Fruit fly (Drosophila melanogaster) Kc167 (cell line): ENCODE data around the gene CG15019.

Source experiments
- Myc ChIP-seq: fragments of >200 bp; optimal IDR thresholded peaks from 2 replicates; lab custom pipeline; 2017; ENCODE audit warnings: missing external identifiers
- Sin3A ChIP-seq: fragments of >200 bp; optimal IDR thresholded peaks from 2 replicates; lab custom pipeline; 2018; ENCODE audit warnings: missing external identifiers
- h ChIP-seq: fragments of >200 bp; optimal IDR thresholded peaks from 3 replicates; lab custom pipeline; 2018; ENCODE audit warnings: missing external identifiers
- insv ChIP-seq: fragments of >200 bp; optimal IDR thresholded peaks from 3 replicates; lab custom pipeline; 2018; ENCODE audit warnings: missing external identifiers
- psq ChIP-seq: fragments of >200 bp; optimal IDR thresholded peaks from 2 replicates; lab custom pipeline; 2017; ENCODE audit warnings: missing external identifiers
- ttk ChIP-seq: sonication (Bioruptor generic); optimal IDR thresholded peaks from 2 replicates; lab custom pipeline; 2017; ENCODE audit warnings: missing external identifiers

Gene CG15019

DNA sequence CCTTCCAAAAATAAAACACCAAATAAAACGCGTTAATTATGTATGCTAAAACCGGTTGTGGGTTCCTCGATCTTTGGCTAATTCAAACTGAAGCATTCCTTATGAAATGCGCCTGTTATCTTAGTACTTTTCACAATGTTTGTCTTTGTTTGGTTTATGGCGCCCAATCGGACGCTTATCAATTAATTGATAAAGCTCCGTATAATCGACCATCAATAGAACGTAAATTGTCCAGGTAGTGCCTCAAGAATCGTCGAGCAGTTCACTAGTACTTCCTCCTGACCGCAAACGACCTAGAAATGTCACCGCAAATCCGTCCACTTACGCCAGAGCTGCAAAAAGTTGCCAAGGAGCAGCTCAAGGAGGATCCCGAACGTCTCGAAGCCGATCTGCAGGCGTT, 40.7 kb downstream of the CG15019 start, which contains the start of gene CG33514:
Gene CG33514 (plus strand): TSS at position 238 of the 400 bp plus-strand sequence.
- no peak for TF ChIP-seq ttk (lab: Kevin White, UChicago)
- TF ChIP-seq Myc (lab: Kevin White, UChicago), result no peak

DNA sequence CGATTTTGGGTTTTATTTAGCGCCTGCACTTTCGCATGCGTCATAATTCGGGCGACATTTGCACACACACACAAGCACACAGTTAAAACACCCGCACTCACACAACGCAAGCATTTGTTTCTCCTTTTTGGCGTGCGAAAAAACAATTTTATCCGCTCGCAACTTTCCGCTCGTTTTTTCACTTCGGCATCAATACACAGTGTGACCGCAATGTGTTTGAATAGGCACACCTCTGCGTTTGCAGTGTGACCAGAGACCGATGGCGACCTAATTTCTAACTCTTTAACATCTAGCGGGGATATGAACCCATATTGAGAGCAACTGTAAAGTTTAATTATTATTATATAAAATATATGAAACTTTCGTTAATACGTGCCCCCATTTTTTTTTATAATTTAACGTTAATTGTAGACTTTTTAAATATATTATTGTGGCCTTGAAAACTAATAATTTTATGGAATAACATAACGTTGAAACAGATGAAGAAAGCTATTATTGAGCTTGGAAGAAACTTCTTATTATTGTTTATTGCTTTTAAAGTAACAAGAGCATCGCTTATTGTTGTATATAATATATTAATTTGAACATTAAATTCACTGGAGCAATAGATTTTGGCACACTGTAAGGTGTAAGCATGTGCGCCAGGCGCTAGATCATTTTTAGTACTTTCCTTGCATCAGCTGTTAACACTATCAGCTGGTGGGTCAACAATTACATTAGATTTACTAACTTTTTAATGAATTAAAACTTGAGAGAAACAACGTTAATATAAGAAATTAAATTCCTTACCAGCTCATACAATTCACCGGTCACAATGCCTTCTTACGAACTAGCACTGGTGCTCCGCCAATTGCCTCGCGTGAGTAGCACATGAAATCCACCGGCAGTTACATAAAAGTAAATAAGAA, 41.7 kb downstream of the CG15019 start, which contains the start of the genes Cip4 and mRpS6:
Gene Cip4 (minus strand): TSS at position 216 of the 908 bp plus-strand sequence.
Gene mRpS6 (plus strand): TSS at position 664 of the 908 bp plus-strand sequence.
- TF ChIP-seq Sin3A (no peak), ttk (lab: Kevin White, UChicago) (no peak), psq (lab: Kevin White, UChicago) (no peak), h (lab: Kevin White, UChicago) (no peak), insv (no peak), Myc (lab: Kevin White, UChicago) (no peak)

DNA sequence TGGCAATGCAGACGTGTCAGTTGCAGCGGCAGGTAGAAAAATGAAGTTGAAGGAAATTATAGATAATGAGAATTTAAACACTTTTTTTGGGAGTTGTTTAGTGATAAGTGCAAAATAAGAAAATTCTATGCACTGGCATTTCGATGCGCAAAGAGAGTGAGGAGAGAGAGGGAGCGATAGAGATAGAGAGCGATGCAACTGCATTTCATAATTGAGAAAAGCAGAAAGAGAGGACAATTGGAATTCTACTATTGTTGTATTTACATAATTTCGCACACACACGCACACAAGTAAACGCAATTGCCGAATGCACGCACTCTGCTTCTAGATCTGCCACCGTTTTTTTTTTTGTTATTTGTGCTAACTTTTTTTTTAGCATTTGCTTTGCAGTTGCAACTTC, 42.4 kb downstream of the CG15019 start:
- no peak for TF ChIP-seq ttk (lab: Kevin White, UChicago)
- TF ChIP-seq Sin3A, result no peak
- TF ChIP-seq Myc (lab: Kevin White, UChicago), result no peak
- TF ChIP-seq insv, result no peak
- TF ChIP-seq h (lab: Kevin White, UChicago), result no peak
- TF ChIP-seq psq (lab: Kevin White, UChicago), result no peak

DNA sequence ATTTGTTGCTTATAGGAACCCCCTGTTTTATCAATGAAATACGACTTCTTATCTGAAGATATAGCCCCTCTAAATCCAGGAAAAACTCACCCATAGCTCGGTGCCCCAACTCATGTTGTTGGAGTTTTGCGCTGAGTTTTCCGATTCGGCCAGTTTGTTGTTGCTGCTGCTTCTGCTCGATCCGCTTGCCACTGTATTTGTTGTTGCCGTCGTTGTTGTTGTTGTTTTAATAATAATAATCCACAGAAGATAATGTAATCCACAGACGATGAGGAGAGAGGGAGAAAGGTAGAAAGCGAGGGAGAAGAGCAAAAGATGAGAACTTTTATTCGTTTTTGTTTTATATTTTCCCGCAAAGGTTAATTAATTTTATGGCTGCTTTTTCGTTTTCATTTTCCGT, 42.9 kb downstream of the CG15019 start:
- TF ChIP-seq ttk (lab: Kevin White, UChicago) (no peak), Sin3A (no peak)

DNA sequence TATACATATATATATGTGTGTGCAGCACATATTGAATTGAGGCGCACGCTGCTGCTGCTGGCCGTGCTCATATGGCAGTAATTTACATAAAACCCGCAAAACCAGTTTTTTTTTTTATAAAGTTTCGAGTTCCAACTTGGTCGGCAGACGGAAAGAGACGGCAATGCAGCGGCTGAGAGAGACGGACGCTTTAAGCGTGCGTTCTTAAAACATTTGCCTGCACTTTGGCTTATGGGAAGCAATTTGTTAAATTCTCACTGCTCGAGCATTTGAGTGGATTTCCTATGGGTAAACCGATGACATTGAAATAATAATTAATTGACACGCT, 45.5 kb downstream of the CG15019 start:
- TF ChIP-seq Sin3A (no peak), psq (lab: Kevin White, UChicago) (no peak), insv (no peak), ttk (lab: Kevin White, UChicago) (no peak)

DNA sequence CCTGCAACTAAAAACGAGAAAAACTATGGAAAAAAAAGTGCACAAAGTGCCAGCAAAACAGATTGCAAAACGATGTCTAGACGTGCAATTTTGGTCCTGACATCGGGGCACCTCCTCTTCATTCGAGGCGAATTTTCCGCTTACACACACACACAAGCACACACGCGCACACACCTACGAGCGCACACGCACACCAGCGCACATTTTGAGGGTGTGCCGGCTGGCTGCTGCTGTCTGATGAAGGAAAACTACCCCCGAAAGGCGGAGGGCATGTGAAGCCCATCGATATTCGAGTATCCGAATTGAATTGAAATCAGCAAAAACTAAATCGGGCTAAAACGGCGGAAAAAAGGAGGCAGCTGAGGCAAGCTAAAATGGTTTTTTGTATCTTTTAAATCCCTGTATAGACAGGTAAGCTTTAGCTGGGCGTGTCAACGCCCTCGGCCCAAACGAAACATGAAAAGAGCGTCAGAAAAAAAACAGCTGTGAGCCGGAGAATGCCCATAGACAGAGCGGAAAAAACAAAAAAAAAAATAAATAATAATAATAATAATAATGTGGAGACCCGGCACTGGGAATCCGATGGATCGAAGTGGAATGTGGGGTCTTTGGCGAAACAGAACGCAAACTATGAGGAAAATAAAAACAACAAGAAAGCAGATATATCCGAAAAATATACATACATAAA, 46.0 kb downstream of the CG15019 start:
- TF ChIP-seq insv, result no peak
- no peak for TF ChIP-seq ttk (lab: Kevin White, UChicago)
- TF ChIP-seq Myc (lab: Kevin White, UChicago), result no peak
- TF ChIP-seq Sin3A, result no peak
- no peak for TF ChIP-seq psq (lab: Kevin White, UChicago)
- no peak for TF ChIP-seq h (lab: Kevin White, UChicago)

DNA sequence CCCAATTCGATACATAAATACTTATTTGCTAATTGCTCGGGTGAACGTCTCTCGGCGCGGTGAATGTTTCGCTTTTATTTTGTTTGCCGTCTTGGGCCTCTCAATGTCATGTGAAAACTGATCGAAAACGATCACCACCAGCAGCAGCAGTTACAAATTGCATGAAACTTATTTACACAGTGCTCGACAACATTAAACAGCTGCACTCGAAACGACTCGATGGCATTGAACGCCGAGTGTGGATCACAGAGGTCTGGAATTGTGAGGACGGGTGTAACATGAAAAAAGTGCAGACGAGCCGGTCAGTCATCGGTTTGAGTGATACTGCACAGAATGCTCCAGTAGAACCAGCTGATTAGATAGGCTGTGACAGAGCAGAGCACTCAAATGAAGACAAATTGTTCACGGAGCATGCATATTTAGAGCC, 48.1 kb downstream of the CG15019 start:
- TF ChIP-seq insv, result no peak
- no peak for TF ChIP-seq ttk (lab: Kevin White, UChicago)
- no peak for TF ChIP-seq h (lab: Kevin White, UChicago)
- no peak for TF ChIP-seq Myc (lab: Kevin White, UChicago)
- TF ChIP-seq Sin3A, result no peak
- TF ChIP-seq psq (lab: Kevin White, UChicago), result no peak

DNA sequence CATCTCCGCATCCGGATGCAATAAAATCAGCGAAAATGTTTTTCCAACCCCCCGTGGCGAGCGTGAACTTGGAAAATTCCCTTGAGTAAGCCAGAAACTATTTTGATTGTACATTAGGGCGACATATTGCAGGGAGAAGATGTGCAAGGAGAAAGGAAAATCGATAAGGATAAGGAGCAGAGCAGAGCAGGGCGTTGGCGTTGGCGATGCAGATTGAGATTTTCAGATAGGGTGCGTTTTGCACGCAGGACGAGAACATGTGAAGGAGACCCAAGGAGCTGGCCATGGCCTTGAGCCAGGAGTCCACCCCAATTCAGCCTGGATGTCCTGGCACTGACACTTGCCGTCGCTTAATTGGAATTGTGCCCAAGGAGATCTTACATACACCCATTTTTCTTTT, 48.9 kb downstream of the CG15019 start:
- TF ChIP-seq Sin3A, result no peak
- no peak for TF ChIP-seq insv
- no peak for TF ChIP-seq ttk (lab: Kevin White, UChicago)
- TF ChIP-seq h (lab: Kevin White, UChicago), result no peak
- TF ChIP-seq psq (lab: Kevin White, UChicago), result no peak
- no peak for TF ChIP-seq Myc (lab: Kevin White, UChicago)
